Fruit fly (Drosophila melanogaster): ENCODE data around the gene CG44098.

CG44098 gene

dm6 chr3R:4821098-4821605, 48.2 kb upstream of the CG44098 start, which contains the start of gene CG14657 (continued):
- TF ChIP-seq CG31441 (GFP tag; IDR thresholded peaks at IDR 0.05) (no peak), exex (tag; optimal IDR thresholded peaks at IDR 0.05) (peak; percentile 21), CG17829 (tag; optimal IDR thresholded peaks at IDR 0.05) (peak; percentile 47), CG1529 (GFP tag; optimal IDR thresholded peaks at IDR 0.05) (no peak), CG18476 (GFP tag; optimal IDR thresholded peaks at IDR 0.05) (no peak), Nf-YA (GFP tag; IDR thresholded peaks at IDR 0.05) (no peak), Oli (tag; optimal IDR thresholded peaks at IDR 0.05) (no peak), chinmo (GFP tag; IDR thresholded peaks at IDR 0.05; ENCODE audit: partially characterized antibody) (peak; percentile 90; the same call in 2 of the 4 replicates), CG17328 (GFP tag; IDR thresholded peaks at IDR 0.05) (no peak), yki (optimal IDR thresholded peaks at IDR 0.05) (no peak), usp (GFP tag; optimal IDR thresholded peaks at IDR 0.05) (no peak), Tbp (GFP tag; optimal IDR thresholded peaks at IDR 0.05) (no peak), NC2α (GFP tag; optimal IDR thresholded peaks at IDR 0.05) (no peak), nau (GFP tag; optimal IDR thresholded peaks at IDR 0.05) (no peak), CG7963 (GFP tag; IDR thresholded peaks at IDR 0.05; ENCODE audit: partially characterized antibody) (peak; percentile 80), kah (GFP tag; optimal IDR thresholded peaks at IDR 0.05) (no peak), CG7786 (GFP tag; optimal IDR thresholded peaks at IDR 0.05) (no peak), CG12391 (tag; optimal IDR thresholded peaks at IDR 0.05) (no peak), wdn (GFP tag; IDR thresholded peaks at IDR 0.05) (no peak), CG15269 (tag; optimal IDR thresholded peaks at IDR 0.05) (no peak), lab (GFP tag; optimal IDR thresholded peaks at IDR 0.05) (no peak), CG6813 (GFP tag; optimal IDR thresholded peaks at IDR 0.05) (no peak), bbx (GFP tag; IDR thresholded peaks at IDR 0.05; ENCODE audit: partially characterized antibody) (peak; percentile 96), scrt (GFP tag; optimal IDR thresholded peaks at IDR 0.05) (no peak), gt (GFP tag; IDR thresholded peaks at IDR 0.05) (no peak), CG31365 (tag; optimal IDR thresholded peaks at IDR 0.05) (no peak), CG32767 (GFP tag; IDR thresholded peaks at IDR 0.05) (no peak), Trl (optimal IDR thresholded peaks at IDR 0.05) (peak in 1 of 2 experiments; percentile 29), Trl (GFP tag; optimal IDR thresholded peaks at IDR 0.05) (no peak), Hmr (GFP tag; optimal IDR thresholded peaks at IDR 0.05) (no peak), sens-2 (GFP tag; IDR thresholded peaks at IDR 0.05) (no peak), CG7928 (GFP tag; optimal IDR thresholded peaks at IDR 0.05) (no peak), CG2120 (GFP tag; optimal IDR thresholded peaks at IDR 0.05) (no peak), CG2116 (GFP tag; optimal IDR thresholded peaks at IDR 0.05) (peak; percentile 88), Spps (tag; optimal IDR thresholded peaks at IDR 0.05) (no peak), Six4 (GFP tag; optimal IDR thresholded peaks at IDR 0.05) (no peak), CG6689 (GFP tag; IDR thresholded peaks at IDR 0.05) (no peak), Fer3 (tag; optimal IDR thresholded peaks at IDR 0.05) (no peak), hbn (GFP tag; IDR thresholded peaks at IDR 0.05; ENCODE audit: partially characterized antibody) (peak; percentile 94), insv (GFP tag; optimal IDR thresholded peaks at IDR 0.05) (no peak), bcd (GFP tag; optimal IDR thresholded peaks at IDR 0.05) (no peak), Optix (GFP tag; IDR thresholded peaks at IDR 0.05) (no peak), Gsc (GFP tag; IDR thresholded peaks at IDR 0.05) (no peak), Dek (tag; optimal IDR thresholded peaks at IDR 0.05) (no peak), CG9437 (GFP tag; optimal IDR thresholded peaks at IDR 0.05) (no peak), luna (GFP tag; optimal IDR thresholded peaks at IDR 0.05) (no peak), CG3838 (GFP tag; optimal IDR thresholded peaks at IDR 0.05) (no peak), CG12236 (GFP tag; optimal IDR thresholded peaks at IDR 0.05) (no peak), ara (GFP tag; IDR thresholded peaks at IDR 0.05) (0 out of 2 replicates have a peak, but pooled peaks have one; percentile 29), ap (GFP tag; IDR thresholded peaks at IDR 0.05) (no peak), CG17568 (GFP tag; optimal IDR thresholded peaks at IDR 0.05) (no peak), BEAF-32 (GFP tag; optimal IDR thresholded peaks at IDR 0.05) (peak; percentile 92)
